Worm (Caenorhabditis elegans) whole organism, L1 larva: Measurements from ENCODE around the gene T19D12.1.

ENCODE experiments used
- C16A3.4 ChIP-seq: fragments of 150-350 bp; optimal IDR thresholded peaks from 2 replicates; lab custom pipeline; 2014; ENCODE audit warnings: missing biosample characterization, missing genetic modification characterization
- ama-1 ChIP-seq: fragments of 150-350 bp; optimal IDR thresholded peaks from 2 replicates; lab custom pipeline; 2014
- ceh-82 ChIP-seq, 3 experiments: fragments of 150-350 bp in 1 of 3; sonication (generic microtip) in 2 of 3; optimal IDR thresholded peaks; 2 replicates each; lab custom pipeline; 2014 to 2017; ENCODE audit warnings: missing biosample characterization in 3 of 3, missing genetic modification characterization in 3 of 3
- ceh-90 ChIP-seq: sonication (generic microtip); optimal IDR thresholded peaks from 2 replicates; lab custom pipeline; 2016; ENCODE audit warnings: missing genetic modification characterization, missing compliant biosample characterization
- fkh-8 ChIP-seq: sonication (generic microtip); optimal IDR thresholded peaks from 2 replicates; lab custom pipeline; 2016; ENCODE audit warnings: mild to moderate bottlenecking, missing genetic modification characterization, missing compliant biosample characterization
- grh-1 ChIP-seq: fragments of 200-800 bp; sonication (Bioruptor generic); IDR thresholded peaks from 2 replicates; pipeline ENCODE4 v1.3.6; 2022; ENCODE audit warnings: missing genetic modification reagents, missing genetic modification characterization, missing compliant biosample characterization
- hpl-2 ChIP-seq: fragments of 150-350 bp; optimal IDR thresholded peaks from 2 replicates; lab custom pipeline; 2014; ENCODE audit warnings: missing biosample characterization, missing genetic modification reagents, missing genetic modification characterization
- nhr-12 ChIP-seq: sonication (generic microtip); optimal IDR thresholded peaks from 2 replicates; lab custom pipeline; 2017; ENCODE audit warnings: missing biosample characterization, missing genetic modification characterization
- nhr-28 ChIP-seq: fragments of 150-350 bp; optimal IDR thresholded peaks from 2 replicates; lab custom pipeline; 2014; ENCODE audit warnings: missing biosample characterization, missing genetic modification characterization
- nhr-76 ChIP-seq: sonication (generic microtip); optimal IDR thresholded peaks from 2 replicates; lab custom pipeline; 2017; ENCODE audit warnings: missing biosample characterization, missing genetic modification characterization
- skn-1 ChIP-seq: fragments of 150-350 bp; optimal IDR thresholded peaks from 2 replicates; lab custom pipeline; 2014; ENCODE audit warnings: missing biosample characterization, missing genetic modification characterization
- sox-4 ChIP-seq: sonication (generic microtip); optimal IDR thresholded peaks from 2 replicates; lab custom pipeline; 2016; ENCODE audit warnings: missing genetic modification characterization, missing compliant biosample characterization
- unc-62 ChIP-seq: fragments of 150-350 bp; optimal IDR thresholded peaks from 2 replicates; lab custom pipeline; 2014; ENCODE audit warnings: missing biosample characterization, missing genetic modification reagents, missing genetic modification characterization

DNA sequence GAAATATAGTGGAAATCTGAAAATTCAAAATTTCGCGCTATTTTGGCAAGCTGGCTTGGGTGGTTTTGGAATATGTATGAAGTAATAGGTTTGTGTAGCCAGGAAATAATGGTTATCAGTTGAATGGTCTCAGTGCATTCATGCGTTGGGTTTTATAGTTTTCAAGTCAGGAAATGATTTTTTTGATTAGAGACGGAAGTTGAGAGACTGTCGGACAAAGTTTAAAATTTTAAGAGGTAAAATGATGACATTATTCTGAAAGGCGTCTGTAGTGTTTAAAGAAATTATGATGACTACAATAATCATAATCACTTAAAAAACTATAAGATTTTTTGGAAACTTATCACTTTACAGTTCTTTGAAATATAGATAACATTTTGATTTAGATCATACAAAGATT is 34.8 kb downstream of the T19D12.1 start, which contains the start of gene C18H9.6:
- no peak for TF ChIP-seq grh-1 (GFP tag; lab: Robert Waterston, UW)
- no peak for TF ChIP-seq ceh-90 (tag; lab: Kevin White, UChicago)
- TF ChIP-seq sox-4: no peak
- no peak for TF ChIP-seq ama-1 (lab: Kevin White, UChicago)
- no peak for TF ChIP-seq nhr-28 (tag; lab: Kevin White, UChicago)
- no peak for TF ChIP-seq skn-1 (tag; lab: Kevin White, UChicago)
- TF ChIP-seq hpl-2: no peak
- no peak for TF ChIP-seq unc-62 (GFP tag; lab: Kevin White, UChicago)
- no peak for TF ChIP-seq ceh-82 (tag; optimal IDR thresholded peaks at IDR 0.05; lab: Kevin White, UChicago)
- no peak for TF ChIP-seq fkh-8 (tag; lab: Kevin White, UChicago)
- TF ChIP-seq C16A3.4 (tag; lab: Kevin White, UChicago): no peak
- TF ChIP-seq nhr-76 (tag; lab: Kevin White, UChicago): no peak
- TF ChIP-seq nhr-12 (tag; lab: Kevin White, UChicago): no peak
